Worm (Caenorhabditis elegans): ENCODE data around the gene Y58A7A.1.

DNA sequence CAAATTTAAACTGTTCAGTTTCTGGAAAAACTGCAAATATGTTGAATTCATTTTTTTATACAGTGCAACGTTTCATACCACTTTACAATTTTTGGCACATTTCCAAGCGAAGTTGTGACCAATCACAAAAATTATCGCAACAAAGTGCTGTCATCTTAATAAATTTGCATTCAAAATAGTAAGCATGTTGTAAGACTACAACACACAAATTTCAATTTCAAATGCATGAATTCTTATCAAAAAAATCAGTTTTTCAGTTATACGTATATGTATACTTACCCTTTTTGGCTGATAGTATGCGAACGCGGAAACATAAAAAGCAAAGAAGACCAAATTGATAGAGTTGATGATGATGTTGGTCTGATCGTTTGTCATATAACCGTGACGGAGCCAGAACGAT, 39.1 kb downstream of the Y58A7A.1 start:
- TF ChIP-seq klf-2 (GFP tag; conservative IDR thresholded peaks at IDR 0.05) = no peak
- no peak for TF ChIP-seq ref-1 (GFP tag; conservative IDR thresholded peaks at IDR 0.05)
- no peak for TF ChIP-seq flt-1 (GFP tag; IDR thresholded peaks at IDR 0.05)
- no peak for TF ChIP-seq ztf-23 (GFP tag; IDR thresholded peaks at IDR 0.05)
- no peak for TF ChIP-seq ztf-29 (GFP tag; IDR thresholded peaks at IDR 0.05)
- no peak for TF ChIP-seq cog-1 (tag; optimal IDR thresholded peaks at IDR 0.05)
- no peak for TF ChIP-seq med-1 (GFP tag; optimal IDR thresholded peaks at IDR 0.05; ENCODE audit: insufficient read depth)
- no peak for TF ChIP-seq tab-1 (GFP tag; IDR thresholded peaks at IDR 0.05)
